Fruit fly (Drosophila melanogaster) whole organism, prepupa: ENCODE data around the gene Trmt112.

ENCODE experiments used
- Blimp-1 ChIP-seq: fragments of 200-800 bp; sonication (Bioruptor generic); optimal IDR thresholded peaks from 3 replicates; lab custom pipeline; 2017; ENCODE audit warnings: missing biosample characterization, missing genetic modification characterization, mild to moderate bottlenecking, moderate library complexity, missing genetic modification reagents
- CG10631 ChIP-seq: fragments of 200-800 bp; sonication (Bioruptor generic); optimal IDR thresholded peaks from 2 replicates; lab custom pipeline; 2016; ENCODE audit warnings: missing biosample characterization, missing genetic modification characterization
- CG10669 ChIP-seq: fragments of 200-800 bp; sonication (Bioruptor generic); optimal IDR thresholded peaks from 3 replicates; lab custom pipeline; 2018; ENCODE audit warnings: missing biosample characterization, mild to moderate bottlenecking, missing genetic modification characterization, moderate library complexity
- CG11294 ChIP-seq: fragments of 200-800 bp; sonication (Bioruptor generic); IDR thresholded peaks from 2 replicates; pipeline ENCODE4 v1.3.6; 2022; ENCODE audit warnings: missing biosample characterization, missing genetic modification characterization
- CG11762 ChIP-seq: fragments of 200-800 bp; sonication (Bioruptor generic); optimal IDR thresholded peaks from 3 replicates; lab custom pipeline; 2016; ENCODE audit warnings: missing biosample characterization, missing genetic modification characterization; ENCODE audit not compliant: insufficient read depth
- CG15336 ChIP-seq: fragments of 200-800 bp; sonication (Bioruptor generic); IDR thresholded peaks from 2 replicates; pipeline ENCODE4 v1.3.6; 2022; ENCODE audit warnings: missing biosample characterization, missing genetic modification characterization
- CG1621 ChIP-seq: fragments of 200-800 bp; sonication (Bioruptor generic); optimal IDR thresholded peaks from 3 replicates; lab custom pipeline; 2018; ENCODE audit warnings: missing biosample characterization, mild to moderate bottlenecking, missing genetic modification characterization
- CG16779 ChIP-seq: fragments of 200-800 bp; sonication (Bioruptor generic); optimal IDR thresholded peaks from 3 replicates; lab custom pipeline; 2017; ENCODE audit warnings: missing biosample characterization, mild to moderate bottlenecking, missing genetic modification characterization
- CG32006 ChIP-seq: fragments of 200-800 bp; sonication (Bioruptor generic); optimal IDR thresholded peaks from 3 replicates; lab custom pipeline; 2017; ENCODE audit warnings: missing biosample characterization, mild to moderate bottlenecking, missing genetic modification characterization
- CG34406 ChIP-seq: fragments of 200-800 bp; sonication (Bioruptor generic); optimal IDR thresholded peaks from 3 replicates; lab custom pipeline; 2016; ENCODE audit warnings: missing biosample characterization, missing genetic modification characterization
- CG4318 ChIP-seq: fragments of 200-800 bp; sonication (Bioruptor generic); optimal IDR thresholded peaks from 3 replicates; lab custom pipeline; 2017; ENCODE audit warnings: missing biosample characterization, mild to moderate bottlenecking, missing genetic modification characterization
- CG6276 ChIP-seq: fragments of 200-800 bp; sonication (Bioruptor generic); optimal IDR thresholded peaks from 2 replicates; lab custom pipeline; 2017; ENCODE audit warnings: missing biosample characterization, mild to moderate bottlenecking, missing genetic modification characterization
- CG6792 ChIP-seq: fragments of 200-800 bp; sonication (Bioruptor generic); optimal IDR thresholded peaks from 3 replicates; lab custom pipeline; 2016; ENCODE audit warnings: missing biosample characterization, missing genetic modification characterization
- CG6808 ChIP-seq: fragments of 200-800 bp; sonication (Bioruptor generic); optimal IDR thresholded peaks from 3 replicates; lab custom pipeline; 2017; ENCODE audit warnings: missing biosample characterization, missing genetic modification characterization, mild to moderate bottlenecking, moderate library complexity, missing genetic modification reagents
- CG6854 ChIP-seq: fragments of 200-800 bp; sonication (Bioruptor generic); optimal IDR thresholded peaks from 2 replicates; lab custom pipeline; 2017; ENCODE audit warnings: missing biosample characterization, mild to moderate bottlenecking, missing genetic modification characterization
- CG7368 ChIP-seq: fragments of 200-800 bp; sonication (Bioruptor generic); optimal IDR thresholded peaks from 3 replicates; lab custom pipeline; 2016; ENCODE audit warnings: missing biosample characterization, missing genetic modification characterization
- CG8119 ChIP-seq: fragments of 200-800 bp; sonication (Bioruptor generic); IDR thresholded peaks from 3 replicates; pipeline ENCODE4 v1.3.6; 2022; ENCODE audit warnings: missing biosample characterization, missing genetic modification characterization
- CG9139 ChIP-seq: fragments of 200-800 bp; sonication (Bioruptor generic); optimal IDR thresholded peaks from 3 replicates; lab custom pipeline; 2017; ENCODE audit warnings: missing biosample characterization, mild to moderate bottlenecking, missing genetic modification characterization
- Eip75B ChIP-seq: fragments of 200-800 bp; sonication (Bioruptor generic); optimal IDR thresholded peaks from 3 replicates; lab custom pipeline; 2016; ENCODE audit warnings: missing biosample characterization, missing genetic modification characterization
- Eip78C ChIP-seq: fragments of 200-800 bp; sonication (Bioruptor generic); peaks from one replicate; lab custom pipeline; 2016; ENCODE audit warnings: missing biosample characterization, missing genetic modification characterization
- Eip93F ChIP-seq: fragments of 200-800 bp; sonication (Bioruptor generic); optimal IDR thresholded peaks from 2 replicates; lab custom pipeline; 2016; ENCODE audit warnings: missing biosample characterization, mild to moderate bottlenecking, missing genetic modification characterization
- Ets21C ChIP-seq: fragments of 200-800 bp; sonication (Bioruptor generic); optimal IDR thresholded peaks from 3 replicates; lab custom pipeline; 2016; ENCODE audit warnings: missing biosample characterization, missing genetic modification characterization
- Ets96B ChIP-seq: fragments of 200-800 bp; optimal IDR thresholded peaks from 2 replicates; lab custom pipeline; 2019; ENCODE audit warnings: missing biosample characterization, mild to moderate bottlenecking, missing genetic modification characterization, moderate library complexity
- Hr38 ChIP-seq: sonication (Bioruptor generic); optimal IDR thresholded peaks from 2 replicates; lab custom pipeline; 2016; ENCODE audit warnings: missing biosample characterization, missing genetic modification characterization
- Hr39 ChIP-seq: fragments of 200-800 bp; sonication (Bioruptor generic); optimal IDR thresholded peaks from 2 replicates; lab custom pipeline; 2016; ENCODE audit warnings: missing biosample characterization, missing genetic modification characterization
- Hr4 ChIP-seq: fragments of 200-800 bp; sonication (Bioruptor generic); optimal IDR thresholded peaks from 3 replicates; lab custom pipeline; 2016; ENCODE audit warnings: missing biosample characterization, missing genetic modification characterization
- Lpt ChIP-seq: fragments of 200-800 bp; sonication (Bioruptor generic); optimal IDR thresholded peaks from 3 replicates; lab custom pipeline; 2016; ENCODE audit warnings: missing biosample characterization, missing genetic modification characterization
- Met ChIP-seq: fragments of 200-800 bp; sonication (Bioruptor generic); optimal IDR thresholded peaks from 3 replicates; lab custom pipeline; 2016; ENCODE audit warnings: missing biosample characterization, missing genetic modification characterization
- OdsH ChIP-seq: fragments of 200-800 bp; sonication (Bioruptor generic); optimal IDR thresholded peaks from 3 replicates; lab custom pipeline; 2016; ENCODE audit warnings: missing biosample characterization, missing genetic modification characterization
- Smox ChIP-seq: fragments of 200-800 bp; sonication (Bioruptor generic); optimal IDR thresholded peaks from 3 replicates; lab custom pipeline; 2016; ENCODE audit warnings: missing biosample characterization, missing genetic modification characterization
- Sox15 ChIP-seq: fragments of 200-800 bp; sonication (Bioruptor generic); optimal IDR thresholded peaks from 3 replicates; lab custom pipeline; 2016; ENCODE audit warnings: missing biosample characterization, missing genetic modification characterization
- acj6 ChIP-seq: fragments of 200-800 bp; sonication (Bioruptor generic); optimal IDR thresholded peaks from 3 replicates; lab custom pipeline; 2016; ENCODE audit warnings: missing biosample characterization, missing genetic modification characterization
- cyc ChIP-seq: fragments of 200-800 bp; sonication (Bioruptor generic); optimal IDR thresholded peaks from 3 replicates; lab custom pipeline; 2016; ENCODE audit warnings: missing biosample characterization, missing genetic modification characterization
- dac ChIP-seq: fragments of 200-800 bp; sonication (Bioruptor generic); optimal IDR thresholded peaks from 2 replicates; lab custom pipeline; 2017; ENCODE audit warnings: missing biosample characterization, mild to moderate bottlenecking, missing genetic modification characterization
- dsx ChIP-seq: fragments of 200-800 bp; optimal IDR thresholded peaks from 3 replicates; lab custom pipeline; 2019; ENCODE audit warnings: missing biosample characterization, mild to moderate bottlenecking, missing genetic modification characterization, moderate library complexity; ENCODE audit not compliant: poor library complexity, severe bottlenecking
- esn ChIP-seq: fragments of 200-800 bp; sonication (Bioruptor generic); optimal IDR thresholded peaks from 2 replicates; lab custom pipeline; 2016; ENCODE audit warnings: missing biosample characterization, mild to moderate bottlenecking, missing genetic modification characterization, moderate library complexity
- fd59A ChIP-seq: fragments of 200-800 bp; sonication (Bioruptor generic); optimal IDR thresholded peaks from 2 replicates; lab custom pipeline; 2017; ENCODE audit warnings: missing biosample characterization, mild to moderate bottlenecking, missing genetic modification characterization, missing genetic modification reagents
- fd85E ChIP-seq: fragments of 200-800 bp; sonication (Bioruptor generic); optimal IDR thresholded peaks from 3 replicates; lab custom pipeline; 2016; ENCODE audit warnings: missing biosample characterization, missing genetic modification characterization
- net ChIP-seq: fragments of 200-800 bp; sonication (Bioruptor generic); optimal IDR thresholded peaks from 3 replicates; lab custom pipeline; 2016; ENCODE audit warnings: missing biosample characterization, missing genetic modification characterization
- pdm3 ChIP-seq: fragments of 200-800 bp; sonication (Bioruptor generic); optimal IDR thresholded peaks from 3 replicates; lab custom pipeline; 2016; ENCODE audit warnings: missing biosample characterization, missing genetic modification characterization
- spab ChIP-seq: fragments of 200-800 bp; sonication (Bioruptor generic); optimal IDR thresholded peaks from 2 replicates; lab custom pipeline; 2017; ENCODE audit warnings: missing biosample characterization, mild to moderate bottlenecking, missing genetic modification characterization, missing genetic modification reagents
- svp ChIP-seq: fragments of 200-800 bp; sonication (Bioruptor generic); peaks from one replicate; lab custom pipeline; 2016; ENCODE audit warnings: missing biosample characterization, missing genetic modification characterization
- topi ChIP-seq: fragments of 200-800 bp; sonication (Bioruptor generic); optimal IDR thresholded peaks from 3 replicates; lab custom pipeline; 2016; ENCODE audit warnings: missing biosample characterization, missing genetic modification characterization
- vri ChIP-seq: fragments of 200-800 bp; sonication (Bioruptor generic); optimal IDR thresholded peaks from 3 replicates; lab custom pipeline; 2016; ENCODE audit warnings: missing biosample characterization, mild to moderate bottlenecking, missing genetic modification characterization

The Trmt112 gene

DNA sequence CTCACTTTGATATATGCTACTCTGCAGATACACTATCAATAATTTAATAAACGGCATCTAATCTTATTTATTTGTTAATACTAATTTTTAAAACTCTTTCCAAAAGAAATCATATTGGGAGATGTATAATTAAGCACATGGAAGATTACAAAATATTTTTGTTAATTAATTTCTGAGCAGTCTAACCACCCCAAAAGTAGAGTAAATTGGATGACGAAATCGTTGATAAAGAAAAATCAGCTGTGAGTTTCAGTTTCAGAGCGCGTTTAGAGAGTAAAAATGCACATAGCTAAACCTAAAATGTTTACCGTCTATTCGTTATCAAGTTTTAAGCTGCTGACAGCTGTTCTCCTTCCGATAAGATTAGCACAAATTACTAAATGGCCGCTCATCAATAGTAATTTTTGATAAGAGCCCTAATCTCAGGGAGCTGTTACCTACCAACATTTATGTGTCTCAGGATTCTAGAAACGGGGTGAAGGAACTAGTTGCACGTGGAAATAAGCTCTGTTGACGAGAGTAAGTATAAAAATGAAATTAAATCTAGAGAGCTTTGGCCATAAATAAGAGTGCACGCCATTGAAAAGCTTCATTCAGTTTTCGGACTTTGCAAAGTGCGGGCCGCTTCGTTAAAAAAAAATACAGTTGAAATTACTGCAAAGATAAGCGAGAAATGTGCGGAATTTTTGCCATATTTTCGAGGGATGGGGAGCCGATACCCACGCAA, 43.9 kb downstream of the Trmt112 start, which contains the start of the genes chb and AsnS (continued):
- peak; percentile 79 for TF ChIP-seq Hr39
- peak; percentile 83 for TF ChIP-seq topi (GFP tag; lab: Kevin White, UChicago)
- TF ChIP-seq acj6 (GFP tag; lab: Kevin White, UChicago), result peak; percentile 81
- TF ChIP-seq fd59A (GFP tag; lab: Kevin White, UChicago), result peak; percentile 22
- no peak for TF ChIP-seq CG4318 (GFP tag; lab: Kevin White, UChicago)
- peak; percentile 86 for TF ChIP-seq Met (GFP tag; lab: Kevin White, UChicago)
- TF ChIP-seq CG1621 (tag; lab: Kevin White, UChicago), result peak; percentile 64
- TF ChIP-seq Hr4 (GFP tag; lab: Kevin White, UChicago), result peak; percentile 83
- TF ChIP-seq vri (GFP tag; lab: Kevin White, UChicago), result peak; percentile 88
- peak; percentile 79 for TF ChIP-seq CG10631 (GFP tag; lab: Kevin White, UChicago)
- TF ChIP-seq net (GFP tag; lab: Kevin White, UChicago), result peak; percentile 70
- peak; percentile 82 for TF ChIP-seq CG34406 (GFP tag; lab: Kevin White, UChicago)
- TF ChIP-seq dsx (GFP tag; lab: Kevin White, UChicago), result peak; percentile 69
- peak; percentile 87 for TF ChIP-seq CG11294
- peak; percentile 39 for TF ChIP-seq dac (GFP tag; lab: Kevin White, UChicago)
- TF ChIP-seq CG16779 (tag; lab: Kevin White, UChicago), result peak; percentile 36
- TF ChIP-seq Sox15 (GFP tag; lab: Kevin White, UChicago), result peak; percentile 52
- peak; percentile 93 for TF ChIP-seq svp (GFP tag; lab: Kevin White, UChicago)
- peak; percentile 38 for TF ChIP-seq CG6854
- TF ChIP-seq Lpt (GFP tag; lab: Kevin White, UChicago), result peak; percentile 62
- no peak for TF ChIP-seq Eip93F (GFP tag; lab: Kevin White, UChicago)
- peak; percentile 95 for TF ChIP-seq Eip78C (GFP tag; lab: Kevin White, UChicago)
- TF ChIP-seq CG6276 (GFP tag; lab: Kevin White, UChicago), result peak; percentile 63

DNA sequence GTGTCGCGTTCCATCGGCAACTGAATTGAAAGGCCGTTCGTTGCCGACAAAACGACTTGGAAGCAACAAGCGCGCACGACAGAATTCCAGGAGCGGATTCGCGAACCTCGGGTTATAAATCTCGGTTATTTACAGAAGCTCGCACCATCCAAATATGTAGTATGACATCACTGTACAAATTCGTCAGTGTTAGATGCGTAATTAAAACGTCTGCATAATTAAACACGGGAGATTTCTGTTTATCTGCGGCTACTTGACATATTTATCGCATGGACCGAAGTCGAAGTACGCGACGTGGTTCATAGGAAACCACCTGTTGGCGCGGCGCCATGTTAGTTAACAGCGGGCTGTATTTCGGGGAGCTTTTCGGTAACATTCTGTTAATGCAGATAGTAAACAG, 44.7 kb downstream of the Trmt112 start, which contains the start of gene Ac78C:
TSS of gene Ac78C (minus strand) at position 26 of the 400 bp plus-strand sequence.
- TF ChIP-seq OdsH (GFP tag; lab: Kevin White, UChicago), result peak; percentile 86
- TF ChIP-seq pdm3, result peak; percentile 88
- peak; percentile 88 for TF ChIP-seq CG6854
- peak; percentile 84 for TF ChIP-seq esn (GFP tag; lab: Kevin White, UChicago)
- TF ChIP-seq acj6 (GFP tag; lab: Kevin White, UChicago), result peak; percentile 82
- peak; percentile 85 for TF ChIP-seq dac (GFP tag; lab: Kevin White, UChicago)
- peak; percentile 78 for TF ChIP-seq CG1621 (tag; lab: Kevin White, UChicago)
- TF ChIP-seq CG16779 (tag; lab: Kevin White, UChicago), result peak; percentile 82
- TF ChIP-seq Hr39, result peak; percentile 86
- peak; percentile 85 for TF ChIP-seq Lpt (GFP tag; lab: Kevin White, UChicago)
- TF ChIP-seq cyc (GFP tag; lab: Kevin White, UChicago), result peak; percentile 87
- TF ChIP-seq CG10631 (GFP tag; lab: Kevin White, UChicago), result peak; percentile 81
- TF ChIP-seq CG4318 (GFP tag; lab: Kevin White, UChicago), result peak; percentile 82
- TF ChIP-seq Ets96B (tag; lab: Kevin White, UChicago), result peak; percentile 83
- peak; percentile 77 for TF ChIP-seq Smox (GFP tag; lab: Kevin White, UChicago)
- TF ChIP-seq spab (GFP tag; lab: Kevin White, UChicago), result peak; percentile 68
- peak; percentile 89 for TF ChIP-seq CG7368
- peak; percentile 80 for TF ChIP-seq Ets21C (GFP tag; lab: Kevin White, UChicago)
- peak; percentile 67 for TF ChIP-seq fd85E (GFP tag; lab: Kevin White, UChicago)
- peak; percentile 90 for TF ChIP-seq Eip75B (GFP tag; lab: Kevin White, UChicago)
- TF ChIP-seq CG10669 (GFP tag; lab: Kevin White, UChicago), result peak; percentile 79
- peak; percentile 78 for TF ChIP-seq CG9139 (GFP tag; lab: Kevin White, UChicago)
- peak; percentile 88 for TF ChIP-seq CG15336 (GFP tag; lab: Robert Waterston, UW)
- TF ChIP-seq vri (GFP tag; lab: Kevin White, UChicago), result peak; percentile 73
- TF ChIP-seq Blimp-1, result peak; percentile 51
- peak; percentile 73 for TF ChIP-seq CG6808 (GFP tag; lab: Kevin White, UChicago)
- peak; percentile 87 for TF ChIP-seq CG8119 (GFP tag; lab: Robert Waterston, UW)
- peak; percentile 87 for TF ChIP-seq net (GFP tag; lab: Kevin White, UChicago)
- peak; percentile 81 for TF ChIP-seq Met (GFP tag; lab: Kevin White, UChicago)
- TF ChIP-seq Eip93F (GFP tag; lab: Kevin White, UChicago), result no peak
- TF ChIP-seq CG11762 (GFP tag; lab: Kevin White, UChicago), result peak; percentile 79
- TF ChIP-seq topi (GFP tag; lab: Kevin White, UChicago), result peak; percentile 82
- peak; percentile 85 for TF ChIP-seq CG32006 (GFP tag; lab: Kevin White, UChicago)
- TF ChIP-seq CG34406 (GFP tag; lab: Kevin White, UChicago), result peak; percentile 75
- TF ChIP-seq CG6792 (GFP tag; lab: Kevin White, UChicago), result peak; percentile 85
- peak; percentile 70 for TF ChIP-seq dsx (GFP tag; lab: Kevin White, UChicago)
- TF ChIP-seq Hr38 (GFP tag; lab: Kevin White, UChicago), result peak; percentile 38
- peak; percentile 91 for TF ChIP-seq Hr4 (GFP tag; lab: Kevin White, UChicago)
- TF ChIP-seq svp (GFP tag; lab: Kevin White, UChicago), result peak; percentile 91
